Worm (Caenorhabditis elegans): Measurements from ENCODE around the gene F48G7.7.

- TF ChIP-seq ama-1 (optimal IDR thresholded peaks at IDR 0.05) (no peak), tbx-11 (GFP tag; IDR thresholded peaks at IDR 0.05) (no peak), flt-1 (GFP tag; IDR thresholded peaks at IDR 0.05) (no peak), scrt-1 (GFP tag; IDR thresholded peaks at IDR 0.05) (no peak), ets-7 (tag; optimal IDR thresholded peaks at IDR 0.05) (no peak), pes-1 (GFP tag; IDR thresholded peaks at IDR 0.05) (no peak), hnd-1 (tag; optimal IDR thresholded peaks at IDR 0.05) (no peak), aly-1 (tag; optimal IDR thresholded peaks at IDR 0.05) (no peak), tra-4 (tag; optimal IDR thresholded peaks at IDR 0.05) (no peak), B0310.2 (tag; optimal IDR thresholded peaks at IDR 0.05) (no peak)
These were observed 26.0 kb downstream of the F48G7.7 start, which contains the start of gene nhr-251 for ce11 chrV:600231-600630.

All from whole organism, early embryonic.